Worm (Caenorhabditis elegans): Measurements from ENCODE around the gene pid-5.
A peak's percentile ranks its signal among the peaks of the same experiment; 100 is the strongest.

pid-5 gene

DNA sequence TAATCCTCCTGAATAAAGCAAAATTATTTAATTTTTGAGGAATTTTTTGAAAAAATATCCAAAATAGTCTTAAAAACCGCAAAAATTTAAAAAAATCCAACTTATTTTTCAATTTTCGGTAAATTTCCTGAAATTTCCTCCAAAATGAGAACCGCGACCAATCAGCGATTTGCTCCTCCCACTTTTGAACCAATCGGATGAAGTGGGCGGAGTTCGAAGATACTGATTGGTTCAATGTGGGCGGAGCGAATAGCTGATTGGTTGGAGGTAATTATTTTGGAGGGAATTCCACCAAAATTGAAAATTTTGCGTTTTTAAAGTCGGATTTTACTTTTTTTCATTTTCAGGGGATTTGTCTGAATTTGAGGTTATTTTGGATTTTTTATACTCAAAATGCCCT is 7.6 kb upstream of the pid-5 start:
- no peak for TF ChIP-seq pha-4 (tag; optimal IDR thresholded peaks at IDR 0.05)
- TF ChIP-seq nfya-1 (tag; optimal IDR thresholded peaks at IDR 0.05) = peak; percentile 97
- TF ChIP-seq rnt-1 (tag; optimal IDR thresholded peaks at IDR 0.05) = no peak

DNA sequence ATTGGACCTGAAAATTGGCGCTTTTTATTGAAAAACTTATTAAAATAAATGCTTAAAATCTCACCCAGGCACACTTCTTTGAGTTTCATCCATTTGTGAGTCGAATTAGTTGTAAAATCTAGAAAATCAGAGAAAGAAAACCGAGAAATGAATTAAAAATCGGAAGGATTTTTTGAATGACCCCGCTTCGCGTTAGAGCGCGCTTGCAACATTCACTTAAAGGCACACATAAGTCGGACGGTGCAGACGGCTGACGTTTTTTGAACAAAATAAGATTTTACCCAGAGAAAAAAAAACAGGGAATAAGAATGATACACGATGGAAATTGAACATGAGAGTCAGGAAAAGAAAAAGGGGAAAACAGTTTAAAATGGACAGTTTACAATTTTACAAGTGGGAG is 6.0 kb upstream of the pid-5 start:
- TF ChIP-seq tbx-7 (tag; optimal IDR thresholded peaks at IDR 0.05) (no peak), hlh-30 (tag; optimal IDR thresholded peaks at IDR 0.05; ENCODE audit: insufficient read depth) (no peak), nfya-1 (tag; optimal IDR thresholded peaks at IDR 0.05) (peak; percentile 2), ahr-1 (tag; optimal IDR thresholded peaks at IDR 0.05) (no peak)

DNA sequence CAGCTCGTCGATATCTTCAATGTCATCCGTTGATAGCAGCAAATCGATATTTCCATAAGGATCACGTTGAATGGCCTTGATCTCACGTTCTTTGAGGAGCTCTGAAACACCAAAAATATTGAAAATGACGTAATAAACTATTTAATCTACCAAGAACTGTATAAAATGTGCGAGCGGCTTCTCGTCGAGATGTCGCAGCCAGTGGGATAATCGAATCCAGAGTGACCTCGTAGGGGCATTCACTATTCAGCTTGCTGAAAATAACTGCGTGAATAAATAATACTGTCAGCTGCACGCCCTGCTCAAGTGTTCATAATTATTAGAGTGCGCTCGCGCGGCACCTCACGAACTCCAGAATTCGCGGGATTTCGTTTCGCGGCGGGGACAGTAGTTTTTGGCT is 5.5 kb upstream of the pid-5 start, which contains the start of gene Y45G5AM.7:
Y45G5AM.7 (minus strand) TSS at position 101 of the 400 bp plus-strand sequence.
- TF ChIP-seq nfya-1 (tag; optimal IDR thresholded peaks at IDR 0.05) = no peak
- no peak for TF ChIP-seq lim-6 (tag; optimal IDR thresholded peaks at IDR 0.05)
- TF ChIP-seq tbx-2 (tag; optimal IDR thresholded peaks at IDR 0.05) = no peak

- no peak for TF ChIP-seq ceh-6 (GFP tag; optimal IDR thresholded peaks at IDR 0.05)
- no peak for TF ChIP-seq T23F11.4 (GFP tag; optimal IDR thresholded peaks at IDR 0.05)
- TF ChIP-seq ceh-18 (tag; optimal IDR thresholded peaks at IDR 0.05) = no peak
- TF ChIP-seq syd-9 (tag; optimal IDR thresholded peaks at IDR 0.05) = no peak
- no peak for TF ChIP-seq ahr-1 (tag; optimal IDR thresholded peaks at IDR 0.05)
- TF ChIP-seq nhr-232 (tag; optimal IDR thresholded peaks at IDR 0.05) = no peak
- TF ChIP-seq pros-1 (tag; optimal IDR thresholded peaks at IDR 0.05) = no peak
- TF ChIP-seq unc-86 (tag; optimal IDR thresholded peaks at IDR 0.05) = no peak
- TF ChIP-seq pax-1 (tag; optimal IDR thresholded peaks at IDR 0.05) = no peak
- no peak for TF ChIP-seq fax-1 (tag; optimal IDR thresholded peaks at IDR 0.05)
- TF ChIP-seq madf-2 (tag; optimal IDR thresholded peaks at IDR 0.05) = no peak
- no peak for TF ChIP-seq ets-4 (tag; optimal IDR thresholded peaks at IDR 0.05)
- TF ChIP-seq npax-4 (tag; optimal IDR thresholded peaks at IDR 0.05) = no peak
Measured at ce11 chrV:4181272-4181671, 5.6 kb downstream of the pid-5 start.

ce11 chrV:4181727-4182126 is 6.0 kb downstream of the pid-5 start:
- TF ChIP-seq nfya-1 (tag; optimal IDR thresholded peaks at IDR 0.05) = no peak
- no peak for TF ChIP-seq sox-4 (tag; optimal IDR thresholded peaks at IDR 0.05)
- no peak for TF ChIP-seq ttx-3 (tag; optimal IDR thresholded peaks at IDR 0.05)
- no peak for TF ChIP-seq pha-2 (tag; optimal IDR thresholded peaks at IDR 0.05)
- peak; percentile 27 for TF ChIP-seq ceh-14 (tag; optimal IDR thresholded peaks at IDR 0.05)
- no peak for TF ChIP-seq hlh-13 (GFP tag; optimal IDR thresholded peaks at IDR 0.05)
- TF ChIP-seq lim-6 (tag; optimal IDR thresholded peaks at IDR 0.05) = peak; percentile 43
- peak; percentile 90 for TF ChIP-seq tbx-2 (tag; optimal IDR thresholded peaks at IDR 0.05)
- TF ChIP-seq tbx-7 (tag; optimal IDR thresholded peaks at IDR 0.05) = peak; percentile 76
- TF ChIP-seq unc-3 (GFP tag; conservative IDR thresholded peaks at IDR 0.05) = no peak
- no peak for TF ChIP-seq unc-3 (tag; optimal IDR thresholded peaks at IDR 0.05)
- no peak for TF ChIP-seq pax-1 (tag; optimal IDR thresholded peaks at IDR 0.05)
- no peak for TF ChIP-seq K09A11.1 (tag; optimal IDR thresholded peaks at IDR 0.05; ENCODE audit: insufficient read depth)
- TF ChIP-seq ceh-24 (tag; optimal IDR thresholded peaks at IDR 0.05) = no peak
- no peak for TF ChIP-seq pros-1 (tag; optimal IDR thresholded peaks at IDR 0.05)
- no peak for TF ChIP-seq hlh-15 (tag; optimal IDR thresholded peaks at IDR 0.05)
- TF ChIP-seq K02D7.2 (tag; optimal IDR thresholded peaks at IDR 0.05) = no peak
- peak; percentile 61 for TF ChIP-seq ceh-2 (tag; optimal IDR thresholded peaks at IDR 0.05)
- peak; percentile 55 for TF ChIP-seq zip-5 (tag; optimal IDR thresholded peaks at IDR 0.05)
- TF ChIP-seq ceh-31 (tag; optimal IDR thresholded peaks at IDR 0.05) = peak; percentile 61
- no peak for TF ChIP-seq Y22D7AL.16 (tag; optimal IDR thresholded peaks at IDR 0.05)
- peak; percentile 61 for TF ChIP-seq C08G9.2 (tag; optimal IDR thresholded peaks at IDR 0.05)
- TF ChIP-seq ahr-1 (tag; optimal IDR thresholded peaks at IDR 0.05) = peak; percentile 23
- TF ChIP-seq fax-1 (tag; optimal IDR thresholded peaks at IDR 0.05) = peak; percentile 58
- peak; percentile 38 for TF ChIP-seq rnt-1 (tag; optimal IDR thresholded peaks at IDR 0.05)
- TF ChIP-seq elt-2 (tag; optimal IDR thresholded peaks at IDR 0.05) = peak; percentile 45
- peak; percentile 52 for TF ChIP-seq hlh-6 (tag; optimal IDR thresholded peaks at IDR 0.05)
- TF ChIP-seq eyg-1 (tag; optimal IDR thresholded peaks at IDR 0.05) = peak; percentile 14

Measured in whole organism, late embryonic.